Fruit fly (Drosophila melanogaster) S2 (cell line): ENCODE measurements around the gene mRpL37.

Source experiments
- CG8478 ChIP-seq: fragments of >200 bp; optimal IDR thresholded peaks from 2 replicates; lab custom pipeline; 2018
- CTCF ChIP-seq, 2 experiments: fragments of >200 bp; optimal IDR thresholded peaks; 2 replicates each; lab custom pipeline; 2018

- TF ChIP-seq CTCF (optimal IDR thresholded peaks at IDR 0.05; lab: Kevin White, UChicago) (no peak), CG8478 (no peak)
These were observed 20.0 kb upstream of the mRpL37 start, which contains the start of gene CG14692 for dm6 chr3R:10803855-10804254.
